Worm (Caenorhabditis elegans) whole organism, L1 larva: ENCODE data around the gene str-217.

ENCODE experiments used
- aha-1 ChIP-seq: fragments of 150-350 bp; optimal IDR thresholded peaks from 2 replicates; lab custom pipeline; 2014; ENCODE audit warnings: missing biosample characterization, missing genetic modification characterization
- ceh-8 ChIP-seq: fragments of 200-800 bp; sonication (Bioruptor generic); optimal IDR thresholded peaks from 2 replicates; lab custom pipeline; 2018; ENCODE audit warnings: mild to moderate bottlenecking, missing genetic modification characterization, moderate library complexity, missing compliant biosample characterization
- efl-3 ChIP-seq: fragments of 200-800 bp; sonication (Bioruptor generic); optimal IDR thresholded peaks from 2 replicates; lab custom pipeline; 2018; ENCODE audit warnings: mild to moderate bottlenecking, missing genetic modification characterization, missing compliant biosample characterization
- egl-13 ChIP-seq: sonication (generic microtip); optimal IDR thresholded peaks from 2 replicates; lab custom pipeline; 2016; ENCODE audit warnings: missing genotype, missing genetic modification reagents, missing genetic modification characterization, missing compliant biosample characterization
- fkh-10 ChIP-seq: sonication (generic microtip); optimal IDR thresholded peaks from 2 replicates; lab custom pipeline; 2017; ENCODE audit warnings: missing biosample characterization, missing genetic modification reagents, missing genetic modification characterization
- nhr-11 ChIP-seq: fragments of 150-350 bp; optimal IDR thresholded peaks from 2 replicates; lab custom pipeline; 2014; ENCODE audit warnings: missing biosample characterization, missing genetic modification characterization
- nhr-19 ChIP-seq: fragments of 200-800 bp; sonication (Bioruptor generic); conservative IDR thresholded peaks from 2 replicates; pipeline ENCODE4 v1.3.6; 2022; ENCODE audit warnings: missing genetic modification characterization, missing compliant biosample characterization
- nhr-90 ChIP-seq: sonication (generic microtip); optimal IDR thresholded peaks from 2 replicates; lab custom pipeline; 2016; ENCODE audit warnings: mild to moderate bottlenecking, missing genetic modification characterization, missing compliant biosample characterization; ENCODE audit not compliant: poor library complexity
- snpc-4 ChIP-seq: fragments of 150-350 bp; optimal IDR thresholded peaks from 2 replicates; lab custom pipeline; 2014; ENCODE audit warnings: missing biosample characterization, missing genetic modification characterization
- tlp-1 ChIP-seq: fragments of 150-350 bp; optimal IDR thresholded peaks from 2 replicates; lab custom pipeline; 2014; ENCODE audit warnings: missing biosample characterization, missing genetic modification characterization
- unc-98 ChIP-seq: fragments of 200-800 bp; sonication (Bioruptor generic); IDR thresholded peaks from 2 replicates; pipeline ENCODE4 v1.3.6; 2022; ENCODE audit warnings: missing genetic modification characterization, missing compliant biosample characterization
- ztf-11 ChIP-seq, 2 experiments: sonication (generic microtip); optimal IDR thresholded peaks; 2 replicates each; lab custom pipeline; 2016 to 2017; ENCODE audit warnings: missing genetic modification characterization in 2 of 2, missing biosample characterization in 1 of 2, missing compliant biosample characterization in 1 of 2
- ztf-4 ChIP-seq: fragments of 150-350 bp; optimal IDR thresholded peaks from 2 replicates; lab custom pipeline; 2014; ENCODE audit warnings: missing biosample characterization, missing genetic modification characterization

- no peak for TF ChIP-seq ztf-11 (tag; optimal IDR thresholded peaks at IDR 0.05; lab: Kevin White, UChicago)
- TF ChIP-seq ztf-4 (tag; lab: Kevin White, UChicago) = no peak
- no peak for TF ChIP-seq snpc-4 (tag; lab: Kevin White, UChicago)
- TF ChIP-seq efl-3 (GFP tag; lab: Kevin White, UChicago) = no peak
- TF ChIP-seq fkh-10 = no peak
- TF ChIP-seq aha-1 = no peak
- TF ChIP-seq nhr-19 (GFP tag; lab: Robert Waterston, UW) = no peak
- no peak for TF ChIP-seq unc-98 (GFP tag; lab: Robert Waterston, UW)
- TF ChIP-seq tlp-1 (tag; lab: Kevin White, UChicago) = no peak
- TF ChIP-seq nhr-90 (tag; lab: Kevin White, UChicago) = no peak
- no peak for TF ChIP-seq egl-13
- no peak for TF ChIP-seq nhr-11 (tag; lab: Kevin White, UChicago)
- TF ChIP-seq ceh-8 = no peak
Observed at ce11 chrV:16958975-16959374, 41.1 kb downstream of the str-217 start.
